Fruit fly (Drosophila melanogaster) whole organism, embryonic: ENCODE measurements around the gene Oatp74D.
A peak's percentile ranks its signal among the peaks of the same experiment; 100 is the strongest.

Experiments
- Aef1 ChIP-seq: fragments of 200-800 bp; sonication (Bioruptor generic); IDR thresholded peaks from 3 replicates; pipeline ENCODE4 v1.3.6; 2022; ENCODE audit warnings: missing biosample characterization, missing genetic modification characterization
- Atf3 ChIP-seq: fragments of 200-800 bp; sonication (Bioruptor generic); optimal IDR thresholded peaks from 3 replicates; lab custom pipeline; 2016; ENCODE audit warnings: missing biosample characterization, missing genetic modification characterization
- BtbVII ChIP-seq: fragments of 200-800 bp; sonication (Bioruptor generic); optimal IDR thresholded peaks from 3 replicates; lab custom pipeline; 2017; ENCODE audit warnings: missing biosample characterization, mild to moderate bottlenecking, missing genetic modification characterization
- CG11085 ChIP-seq: fragments of 200-800 bp; sonication (Bioruptor generic); IDR thresholded peaks from 2 replicates; pipeline ENCODE4 v1.3.6; 2022; ENCODE audit warnings: missing biosample characterization, missing genetic modification characterization
- CG11695 ChIP-seq: fragments of 200-800 bp; sonication (Bioruptor generic); IDR thresholded peaks from 3 replicates; pipeline ENCODE4 v1.3.6; 2022; ENCODE audit warnings: missing biosample characterization, missing genetic modification characterization
- CG12219 ChIP-seq: fragments of 200-800 bp; sonication (Bioruptor generic); optimal IDR thresholded peaks from 3 replicates; lab custom pipeline; 2018; ENCODE audit warnings: missing biosample characterization, mild to moderate bottlenecking, missing genetic modification characterization
- CG12391 ChIP-seq: fragments of 200-800 bp; sonication (Bioruptor generic); optimal IDR thresholded peaks from 3 replicates; lab custom pipeline; 2018; ENCODE audit warnings: missing biosample characterization, mild to moderate bottlenecking, missing genetic modification characterization, moderate library complexity
- CG13296 ChIP-seq: fragments of 200-800 bp; sonication (Bioruptor generic); optimal IDR thresholded peaks from 3 replicates; lab custom pipeline; 2018; ENCODE audit warnings: missing biosample characterization, mild to moderate bottlenecking, missing genetic modification characterization
- CG14710 ChIP-seq: fragments of 200-800 bp; sonication (Bioruptor generic); optimal IDR thresholded peaks from 3 replicates; lab custom pipeline; 2019; ENCODE audit warnings: missing biosample characterization, mild to moderate bottlenecking, missing genetic modification characterization, moderate library complexity
- CG15514 ChIP-seq: fragments of 200-800 bp; sonication (Bioruptor generic); optimal IDR thresholded peaks from 3 replicates; lab custom pipeline; 2017; ENCODE audit warnings: missing biosample characterization, missing genetic modification characterization, mild to moderate bottlenecking, moderate library complexity, missing genetic modification reagents
- CG1602 ChIP-seq: fragments of 200-800 bp; sonication (Bioruptor generic); optimal IDR thresholded peaks from 3 replicates; lab custom pipeline; 2016; ENCODE audit warnings: missing biosample characterization, missing genetic modification characterization
- CG1792 ChIP-seq: fragments of 200-800 bp; sonication (Bioruptor generic); optimal IDR thresholded peaks from 2 replicates; lab custom pipeline; 2016; ENCODE audit warnings: missing biosample characterization, missing genetic modification characterization
- CG18011 ChIP-seq: fragments of 200-800 bp; sonication (Bioruptor generic); optimal IDR thresholded peaks from 2 replicates; lab custom pipeline; 2017; ENCODE audit warnings: missing biosample characterization, missing genetic modification characterization, mild to moderate bottlenecking, moderate library complexity, missing genotype
- CG31365 ChIP-seq: fragments of 200-800 bp; sonication (Bioruptor generic); optimal IDR thresholded peaks from 2 replicates; lab custom pipeline; 2018; ENCODE audit warnings: missing biosample characterization, mild to moderate bottlenecking, missing genetic modification characterization
- CG3281 ChIP-seq: fragments of 200-800 bp; sonication (Bioruptor generic); optimal IDR thresholded peaks from 3 replicates; lab custom pipeline; 2017; ENCODE audit warnings: missing biosample characterization, mild to moderate bottlenecking, missing genetic modification characterization
- CG33213 ChIP-seq: fragments of 200-800 bp; sonication (Bioruptor generic); optimal IDR thresholded peaks from 3 replicates; lab custom pipeline; 2016; ENCODE audit warnings: missing biosample characterization, missing genetic modification characterization
- CG4328 ChIP-seq: fragments of 200-800 bp; sonication (Bioruptor generic); optimal IDR thresholded peaks from 3 replicates; lab custom pipeline; 2017; ENCODE audit warnings: missing biosample characterization, missing genetic modification reagents, missing genetic modification characterization
- CG5180 ChIP-seq: fragments of 200-800 bp; sonication (Bioruptor generic); optimal IDR thresholded peaks from 3 replicates; lab custom pipeline; 2017; ENCODE audit warnings: missing biosample characterization, missing genetic modification characterization, mild to moderate bottlenecking, moderate library complexity, missing genetic modification reagents
- CG6254 ChIP-seq: fragments of 200-800 bp; sonication (Bioruptor generic); optimal IDR thresholded peaks from 3 replicates; lab custom pipeline; 2017; ENCODE audit warnings: mild to moderate bottlenecking, missing biosample characterization, missing genetic modification reagents, missing genetic modification characterization
- CG6813 ChIP-seq: fragments of 200-800 bp; sonication (Bioruptor generic); optimal IDR thresholded peaks from 2 replicates; lab custom pipeline; 2017; ENCODE audit warnings: missing biosample characterization, missing genetic modification characterization, mild to moderate bottlenecking, moderate library complexity, missing genetic modification reagents
- CG7556 ChIP-seq: fragments of 200-800 bp; sonication (Bioruptor generic); optimal IDR thresholded peaks from 2 replicates; lab custom pipeline; 2017; ENCODE audit warnings: missing biosample characterization, mild to moderate bottlenecking, missing genetic modification characterization
- CG8388 ChIP-seq: fragments of 200-800 bp; sonication (Bioruptor generic); optimal IDR thresholded peaks from 2 replicates; lab custom pipeline; 2019; ENCODE audit warnings: missing biosample characterization, mild to moderate bottlenecking, missing genetic modification characterization, moderate library complexity
- CG9437 ChIP-seq: fragments of 200-800 bp; sonication (Bioruptor generic); optimal IDR thresholded peaks from 2 replicates; lab custom pipeline; 2018; ENCODE audit warnings: missing biosample characterization, mild to moderate bottlenecking, missing genetic modification characterization
- CHES-1-like ChIP-seq: fragments of 200-800 bp; sonication (Bioruptor generic); optimal IDR thresholded peaks from 2 replicates; lab custom pipeline; 2016; ENCODE audit warnings: missing biosample characterization, missing genetic modification characterization
- Camta ChIP-seq: fragments of 200-800 bp; sonication (Bioruptor generic); optimal IDR thresholded peaks from 2 replicates; lab custom pipeline; 2016; ENCODE audit warnings: missing biosample characterization, missing genetic modification characterization
- D19B ChIP-seq: fragments of 200-800 bp; sonication (Bioruptor generic); optimal IDR thresholded peaks from 2 replicates; lab custom pipeline; 2017; ENCODE audit warnings: missing biosample characterization, mild to moderate bottlenecking, missing genetic modification characterization
- Dfd ChIP-seq, 2 experiments: fragments of >200 bp; optimal IDR thresholded peaks; 2 replicates each; lab custom pipeline; 2017; ENCODE audit warnings: missing biosample characterization in 2 of 2, missing genetic modification characterization in 2 of 2
- Gsc ChIP-seq: fragments of 200-800 bp; sonication (Bioruptor generic); IDR thresholded peaks from 2 replicates; pipeline ENCODE4 v1.3.6; 2022; ENCODE audit warnings: missing biosample characterization, missing genetic modification characterization
- HLH3B ChIP-seq: fragments of 200-800 bp; sonication (Bioruptor generic); IDR thresholded peaks from 2 replicates; pipeline ENCODE4 v1.3.6; 2022; ENCODE audit warnings: missing biosample characterization, missing genetic modification characterization
- Jarid2 ChIP-seq: fragments of 200-800 bp; sonication (Bioruptor generic); optimal IDR thresholded peaks from 3 replicates; lab custom pipeline; 2017; ENCODE audit warnings: mild to moderate bottlenecking, missing biosample characterization, missing genetic modification reagents, missing genetic modification characterization
- Mad ChIP-seq: fragments of 200-800 bp; sonication (Bioruptor generic); optimal IDR thresholded peaks from 2 replicates; lab custom pipeline; 2016; ENCODE audit warnings: missing biosample characterization, missing genetic modification characterization
- Spps ChIP-seq: fragments of 200-800 bp; sonication (Bioruptor generic); optimal IDR thresholded peaks from 2 replicates; lab custom pipeline; 2018; ENCODE audit warnings: missing biosample characterization, mild to moderate bottlenecking, missing genetic modification characterization
- Sry-δ ChIP-seq: fragments of 200-800 bp; sonication (Bioruptor generic); optimal IDR thresholded peaks from 2 replicates; lab custom pipeline; 2016; ENCODE audit warnings: missing biosample characterization, missing genetic modification characterization
- TFAM ChIP-seq: fragments of 200-800 bp; sonication (Bioruptor generic); optimal IDR thresholded peaks from 2 replicates; lab custom pipeline; 2017; ENCODE audit warnings: missing biosample characterization, missing genetic modification characterization, inconsistent platforms
- Taf1 ChIP-seq: fragments of 200-800 bp; sonication (Bioruptor generic); IDR thresholded peaks from 2 replicates; pipeline ENCODE4 v1.3.6; 2022; ENCODE audit warnings: missing biosample characterization, missing genetic modification characterization
- bowl ChIP-seq: fragments of 200-800 bp; sonication (Bioruptor generic); IDR thresholded peaks from 2 replicates; pipeline ENCODE4 v1.3.6; 2022; ENCODE audit warnings: missing biosample characterization, missing genetic modification characterization
- chm ChIP-seq: fragments of 200-800 bp; sonication (Bioruptor generic); IDR thresholded peaks from 2 replicates; pipeline ENCODE4 v1.3.6; 2022; ENCODE audit warnings: missing biosample characterization, missing genetic modification characterization
- dan ChIP-seq: fragments of 200-800 bp; sonication (Bioruptor generic); IDR thresholded peaks from 2 replicates; pipeline ENCODE4 v1.3.6; 2022; ENCODE audit warnings: missing biosample characterization, missing genetic modification characterization
- gem ChIP-seq: fragments of 200-800 bp; sonication (Bioruptor generic); optimal IDR thresholded peaks from 2 replicates; lab custom pipeline; 2019; ENCODE audit warnings: missing biosample characterization, mild to moderate bottlenecking, missing genetic modification characterization, moderate library complexity
- hb ChIP-seq: fragments of 200-800 bp; sonication (Bioruptor generic); IDR thresholded peaks from 3 replicates; pipeline ENCODE4 v1.3.6; 2022; ENCODE audit warnings: missing biosample characterization, missing genetic modification characterization; ENCODE audit not compliant: partially characterized antibody
- nau ChIP-seq: fragments of 200-800 bp; sonication (Bioruptor generic); optimal IDR thresholded peaks from 3 replicates; lab custom pipeline; 2017; ENCODE audit warnings: missing biosample characterization, mild to moderate bottlenecking, missing genetic modification characterization, missing genetic modification reagents
- pfk ChIP-seq: fragments of 200-800 bp; sonication (Bioruptor generic); optimal IDR thresholded peaks from 2 replicates; lab custom pipeline; 2018; ENCODE audit warnings: missing biosample characterization, mild to moderate bottlenecking, missing genetic modification characterization, moderate library complexity
- pum ChIP-seq: fragments of 200-800 bp; sonication (Bioruptor generic); optimal IDR thresholded peaks from 2 replicates; lab custom pipeline; 2016; ENCODE audit warnings: missing biosample characterization, missing genetic modification characterization
- row ChIP-seq: fragments of 200-800 bp; sonication (Bioruptor generic); IDR thresholded peaks from 3 replicates; pipeline ENCODE4 v1.3.6; 2022; ENCODE audit warnings: missing biosample characterization, missing genetic modification characterization
- slp2 ChIP-seq: fragments of 200-800 bp; sonication (Bioruptor generic); optimal IDR thresholded peaks from 2 replicates; lab custom pipeline; 2016; ENCODE audit warnings: missing biosample characterization, missing genetic modification characterization
- stwl ChIP-seq: fragments of 200-800 bp; sonication (Bioruptor generic); optimal IDR thresholded peaks from 3 replicates; lab custom pipeline; 2018; ENCODE audit warnings: missing biosample characterization, mild to moderate bottlenecking, missing genetic modification characterization, moderate library complexity
- tap ChIP-seq: fragments of 200-800 bp; optimal IDR thresholded peaks from 3 replicates; lab custom pipeline; 2019; ENCODE audit warnings: missing biosample characterization, mild to moderate bottlenecking, missing genetic modification characterization, moderate library complexity
- tin ChIP-seq: fragments of 200-800 bp; sonication (Bioruptor generic); optimal IDR thresholded peaks from 3 replicates; lab custom pipeline; 2016; ENCODE audit warnings: missing biosample characterization, missing genetic modification characterization
- tll ChIP-seq, 2 experiments: fragments of 200-800 bp in 1 of 2; fragments of >200 bp in 1 of 2; sonication (Bioruptor generic) in 1 of 2; optimal IDR thresholded peaks; 2 replicates each; lab custom pipeline; 2017 to 2019; ENCODE audit warnings: missing biosample characterization in 2 of 2, missing genetic modification characterization in 2 of 2, mild to moderate bottlenecking in 1 of 2, moderate library complexity in 1 of 2
- usp ChIP-seq: fragments of >200 bp; optimal IDR thresholded peaks from 2 replicates; lab custom pipeline; 2017; ENCODE audit warnings: missing biosample characterization, missing genetic modification characterization
- wor ChIP-seq: fragments of 200-800 bp; sonication (Bioruptor generic); IDR thresholded peaks from 2 replicates; pipeline ENCODE4 v1.3.6; 2022; ENCODE audit warnings: missing biosample characterization, missing genetic modification characterization

Oatp74D gene

DNA sequence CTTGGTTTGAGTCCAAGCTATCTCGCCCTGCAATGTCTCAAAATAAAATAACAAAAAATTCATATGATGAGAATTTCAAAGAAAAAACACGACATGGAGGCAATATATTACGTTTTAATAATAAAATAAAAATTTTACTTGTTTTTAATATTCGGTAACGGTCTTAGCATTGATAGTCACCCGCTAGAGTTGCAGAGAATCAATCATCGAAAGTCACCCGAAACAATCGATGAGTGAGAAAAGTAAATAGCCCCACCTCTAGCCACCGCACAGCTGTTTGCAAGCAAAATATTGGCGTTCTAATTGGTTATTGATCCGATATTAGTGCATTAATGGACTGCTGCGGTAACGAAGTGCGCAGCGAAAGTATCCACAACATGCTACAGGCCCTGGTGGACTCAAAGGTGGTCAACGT, 10.9 kb upstream of the Oatp74D start, which contains the start of gene CG34250 (continued):
- no peak for TF ChIP-seq wor (GFP tag; lab: Robert Waterston, UW)
- TF ChIP-seq Jarid2, result no peak
- no peak for TF ChIP-seq D19B (GFP tag; lab: Kevin White, UChicago)
- no peak for TF ChIP-seq CG9437 (GFP tag; lab: Kevin White, UChicago)
- no peak for TF ChIP-seq Gsc (GFP tag; lab: Robert Waterston, UW)
- TF ChIP-seq TFAM (GFP tag; lab: Kevin White, UChicago), result no peak
- TF ChIP-seq tll (GFP tag; optimal IDR thresholded peaks at IDR 0.05; lab: Kevin White, UChicago), result peak in 1 of 2 experiments; percentile 48
- no peak for TF ChIP-seq CG8388 (GFP tag; lab: Kevin White, UChicago)
- TF ChIP-seq stwl (tag; lab: Kevin White, UChicago), result peak; percentile 83
- TF ChIP-seq CG15514 (GFP tag; lab: Kevin White, UChicago), result peak; percentile 77
- TF ChIP-seq CG33213, result no peak
- no peak for TF ChIP-seq Spps (tag; lab: Kevin White, UChicago)
- no peak for TF ChIP-seq CG11695 (GFP tag; lab: Robert Waterston, UW)
- TF ChIP-seq chm (GFP tag; lab: Robert Waterston, UW), result no peak
- TF ChIP-seq Camta, result no peak
- no peak for TF ChIP-seq CG13296 (GFP tag; lab: Kevin White, UChicago)
- TF ChIP-seq Aef1 (GFP tag; lab: Robert Waterston, UW), result no peak
- peak; percentile 4 for TF ChIP-seq CG18011 (GFP tag; lab: Kevin White, UChicago)
- TF ChIP-seq CG5180, result no peak
- peak; percentile 16 for TF ChIP-seq tin
- peak; percentile 18 for TF ChIP-seq slp2 (GFP tag; lab: Kevin White, UChicago)
- peak; percentile 3 for TF ChIP-seq CG4328 (GFP tag; lab: Kevin White, UChicago)
- no peak for TF ChIP-seq dan
- TF ChIP-seq Mad (GFP tag; lab: Kevin White, UChicago), result peak; percentile 34
- no peak for TF ChIP-seq CG6254
- TF ChIP-seq BtbVII (GFP tag; lab: Kevin White, UChicago), result no peak
- TF ChIP-seq CG14710, result peak; percentile 85
- TF ChIP-seq gem (tag; lab: Kevin White, UChicago), result peak; percentile 33
- TF ChIP-seq usp, result no peak
- peak; percentile 48 for TF ChIP-seq CG1602
- TF ChIP-seq row (GFP tag; lab: Robert Waterston, UW), result peak; percentile 47; the same call in 1 of the 3 replicates
- peak; percentile 28 for TF ChIP-seq nau (GFP tag; lab: Kevin White, UChicago)
- TF ChIP-seq bowl, result no peak
- TF ChIP-seq CG31365 (tag; lab: Kevin White, UChicago), result no peak
- no peak for TF ChIP-seq Taf1 (GFP tag; lab: Robert Waterston, UW)
- TF ChIP-seq CG3281, result peak; percentile 21
- no peak for TF ChIP-seq CG12219 (GFP tag; lab: Kevin White, UChicago)
- TF ChIP-seq tap (tag; lab: Kevin White, UChicago), result no peak
- no peak for TF ChIP-seq CG1792
- peak; percentile 77 for TF ChIP-seq CG12391 (tag; lab: Kevin White, UChicago)
- no peak for TF ChIP-seq hb
- TF ChIP-seq CG7556 (GFP tag; lab: Kevin White, UChicago), result no peak
- no peak for TF ChIP-seq CG11085 (GFP tag; lab: Robert Waterston, UW)
- no peak for TF ChIP-seq HLH3B
- TF ChIP-seq pum (GFP tag; lab: Kevin White, UChicago), result peak; percentile 14
- no peak for TF ChIP-seq CG6813
- TF ChIP-seq Atf3 (GFP tag; lab: Kevin White, UChicago), result no peak
- TF ChIP-seq pfk (GFP tag; lab: Kevin White, UChicago), result no peak
- no peak for TF ChIP-seq CHES-1-like (GFP tag; lab: Kevin White, UChicago)
- TF ChIP-seq Dfd (GFP tag; optimal IDR thresholded peaks at IDR 0.05; lab: Kevin White, UChicago), result no peak
- TF ChIP-seq Sry-δ (GFP tag; lab: Kevin White, UChicago), result peak; percentile 90
